Fruit fly (Drosophila melanogaster): ENCODE measurements around the gene CycT.
A peak's percentile ranks its signal among the peaks of the same experiment; 100 is the strongest.

dm6 chr3L:17573823-17574222 lies 16.2 kb upstream of the CycT start:
- peak; percentile 48 for TF ChIP-seq dsx (GFP tag; optimal IDR thresholded peaks at IDR 0.05; ENCODE audit: poor library complexity, severe bottlenecking)
- no peak for TF ChIP-seq CG6792 (GFP tag; optimal IDR thresholded peaks at IDR 0.05)
- TF ChIP-seq Met (GFP tag; optimal IDR thresholded peaks at IDR 0.05): no peak
- peak; percentile 0 for TF ChIP-seq fkh (GFP tag; optimal IDR thresholded peaks at IDR 0.05)
- no peak; the same call in 2 of the 3 replicates for TF ChIP-seq CG8119 (GFP tag; IDR thresholded peaks at IDR 0.05)
- TF ChIP-seq topi (GFP tag; optimal IDR thresholded peaks at IDR 0.05): no peak
- TF ChIP-seq CG1621 (tag; optimal IDR thresholded peaks at IDR 0.05): no peak
- TF ChIP-seq Sox102F (GFP tag; optimal IDR thresholded peaks at IDR 0.05): no peak
- no peak for TF ChIP-seq fd59A (GFP tag; optimal IDR thresholded peaks at IDR 0.05)
- TF ChIP-seq CG34406 (GFP tag; optimal IDR thresholded peaks at IDR 0.05): no peak
- no peak for TF ChIP-seq CG16779 (tag; optimal IDR thresholded peaks at IDR 0.05)
- TF ChIP-seq cyc (GFP tag; optimal IDR thresholded peaks at IDR 0.05): no peak
- no peak for TF ChIP-seq CG9139 (GFP tag; optimal IDR thresholded peaks at IDR 0.05)
